Worm (Caenorhabditis elegans) whole organism, early embryonic: ENCODE data around the gene F23F1.6.

Experiments
- F13C5.2 ChIP-seq: sonication (generic microtip); optimal IDR thresholded peaks from 2 replicates; lab custom pipeline; 2017; ENCODE audit warnings: mild to moderate bottlenecking, missing genetic modification characterization, inconsistent platforms, missing compliant biosample characterization
- ama-1 ChIP-seq: fragments of 150-350 bp; optimal IDR thresholded peaks from 2 replicates; lab custom pipeline; 2014

ce11 chrII:29578-29977 lies 7.5 kb downstream of the F23F1.6 start:
- TF ChIP-seq F13C5.2 = no peak
- no peak for TF ChIP-seq ama-1
